Worm (Caenorhabditis elegans): ENCODE data around the gene map-1.

The map-1 gene

DNA sequence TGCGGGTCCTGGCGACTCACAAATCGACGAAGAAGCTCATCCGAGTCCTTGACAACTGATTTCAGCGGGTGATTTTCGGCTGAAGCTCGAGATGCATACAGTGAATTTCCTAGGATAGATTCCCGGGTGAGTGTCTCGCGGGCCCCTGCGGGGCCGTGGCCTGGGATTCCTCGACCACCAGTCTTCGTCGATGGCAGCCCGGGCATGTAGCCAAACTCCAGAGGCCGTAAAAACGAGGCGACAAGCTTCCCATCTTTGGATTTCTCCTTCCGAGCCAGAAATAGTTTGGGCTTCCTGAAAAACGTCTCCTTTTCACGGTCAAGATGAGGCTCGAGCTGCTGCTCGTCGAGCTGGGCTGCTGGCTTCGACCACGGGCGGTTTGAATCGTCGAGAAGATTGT lies 1.4 kb upstream of the map-1 start:
- TF ChIP-seq mab-5 (tag; optimal IDR thresholded peaks at IDR 0.05), result no peak
- TF ChIP-seq unc-39 (tag; optimal IDR thresholded peaks at IDR 0.05), result no peak
- TF ChIP-seq sptf-1 (tag; optimal IDR thresholded peaks at IDR 0.05), result no peak
- no peak for TF ChIP-seq M03D4.4 (tag; optimal IDR thresholded peaks at IDR 0.05)
- no peak for TF ChIP-seq tbx-8 (GFP tag; optimal IDR thresholded peaks at IDR 0.05)
- TF ChIP-seq elt-1 (tag; optimal IDR thresholded peaks at IDR 0.05; ENCODE audit: borderline replicate concordance, insufficient read depth), result no peak

DNA sequence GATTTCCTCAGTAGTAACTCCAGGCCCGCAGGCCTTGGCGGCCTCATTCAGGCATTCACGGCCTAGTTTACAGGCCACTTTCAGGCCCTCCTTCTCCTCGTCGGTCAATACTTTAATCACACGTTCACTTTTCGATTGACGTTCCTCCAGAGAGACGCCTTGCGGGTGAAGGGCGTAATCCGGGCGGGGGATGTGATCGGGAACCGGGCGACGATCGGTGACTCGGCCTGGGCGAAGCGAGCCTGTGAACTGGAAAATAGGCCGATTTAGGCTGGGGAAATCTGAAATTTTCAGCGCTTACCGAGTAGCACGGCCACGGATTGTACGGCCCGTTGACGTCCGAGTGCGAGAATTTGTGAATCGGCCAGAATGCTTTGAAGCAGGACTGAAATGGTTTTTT lies 405 bp downstream of the map-1 start:
- no peak for TF ChIP-seq ceh-43 (GFP tag; optimal IDR thresholded peaks at IDR 0.05)
- TF ChIP-seq blmp-1 (tag; optimal IDR thresholded peaks at IDR 0.05), result no peak
- no peak for TF ChIP-seq tbx-8 (GFP tag; optimal IDR thresholded peaks at IDR 0.05)
- TF ChIP-seq M03D4.4 (tag; optimal IDR thresholded peaks at IDR 0.05), result no peak
- TF ChIP-seq unc-39 (tag; optimal IDR thresholded peaks at IDR 0.05), result no peak
- no peak for TF ChIP-seq bed-3 (GFP tag; optimal IDR thresholded peaks at IDR 0.05)
- TF ChIP-seq unc-62 (GFP tag; optimal IDR thresholded peaks at IDR 0.05), result no peak
- TF ChIP-seq ztf-11 (tag; optimal IDR thresholded peaks at IDR 0.05), result no peak
- no peak for TF ChIP-seq lin-32 (GFP tag; optimal IDR thresholded peaks at IDR 0.05)
- TF ChIP-seq mab-5 (tag; optimal IDR thresholded peaks at IDR 0.05), result no peak
- no peak for TF ChIP-seq lsy-2 (tag; optimal IDR thresholded peaks at IDR 0.05)
- TF ChIP-seq nhr-2 (tag; optimal IDR thresholded peaks at IDR 0.05), result no peak
- TF ChIP-seq nhr-237 (tag; optimal IDR thresholded peaks at IDR 0.05), result no peak
- TF ChIP-seq unc-120 (tag; optimal IDR thresholded peaks at IDR 0.05; ENCODE audit: poor library complexity, severe bottlenecking), result no peak

DNA sequence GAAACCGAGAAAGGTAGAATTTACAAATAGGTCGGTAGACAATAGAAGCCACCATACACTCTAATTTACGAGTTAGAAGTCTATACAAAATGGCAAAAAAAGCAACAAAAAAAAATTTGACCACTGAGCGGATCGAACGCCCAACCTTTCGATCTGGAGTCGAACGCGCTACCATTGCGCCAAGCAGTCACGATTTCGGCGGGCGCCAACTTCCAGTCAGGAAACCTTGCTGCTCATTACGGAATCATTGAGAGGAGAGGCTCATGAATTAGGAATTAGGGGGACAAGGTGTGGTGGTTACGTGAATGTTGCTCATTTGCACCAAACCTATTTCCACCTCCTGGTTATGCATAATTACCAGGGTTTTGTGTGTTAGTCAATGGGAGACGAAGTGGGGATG lies 4.9 kb downstream of the map-1 start:
- TF ChIP-seq ceh-43 (GFP tag; optimal IDR thresholded peaks at IDR 0.05) (no peak), cnd-1 (tag; optimal IDR thresholded peaks at IDR 0.05) (no peak), unc-39 (tag; optimal IDR thresholded peaks at IDR 0.05) (no peak)

DNA sequence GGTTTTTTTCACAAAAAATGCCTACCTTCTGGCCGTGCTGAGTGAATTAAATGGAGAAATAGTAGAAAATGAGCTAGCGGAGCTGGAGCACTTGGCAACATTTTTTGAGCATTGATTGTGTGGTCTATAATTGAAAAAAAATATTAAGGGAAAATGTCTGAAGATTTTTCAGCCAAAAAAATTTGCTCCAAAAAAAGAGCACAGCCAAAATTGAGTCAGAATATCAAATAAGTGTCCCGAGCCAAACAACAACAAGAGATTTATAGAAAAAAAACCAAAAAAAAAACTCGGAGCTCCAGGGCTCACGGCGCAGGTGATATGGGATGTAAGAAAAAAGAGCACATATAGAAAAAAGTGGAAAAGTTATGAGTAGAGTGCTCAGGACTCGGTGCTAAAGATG lies 18.1 kb downstream of the map-1 start, which contains the start of gene fmil-1:
fmil-1 (minus strand) TSS at position 101 of the 400 bp plus-strand sequence.
- no peak for TF ChIP-seq unc-39 (tag; optimal IDR thresholded peaks at IDR 0.05)
- no peak for TF ChIP-seq ceh-43 (GFP tag; optimal IDR thresholded peaks at IDR 0.05)
- TF ChIP-seq sem-2 (GFP tag; optimal IDR thresholded peaks at IDR 0.05), result no peak
- TF ChIP-seq blmp-1 (tag; optimal IDR thresholded peaks at IDR 0.05), result no peak
- no peak for TF ChIP-seq unc-62 (GFP tag; optimal IDR thresholded peaks at IDR 0.05)
- TF ChIP-seq nhr-2 (tag; optimal IDR thresholded peaks at IDR 0.05), result no peak
- TF ChIP-seq mep-1 (tag; optimal IDR thresholded peaks at IDR 0.05), result no peak
- no peak for TF ChIP-seq bed-3 (GFP tag; optimal IDR thresholded peaks at IDR 0.05)
- no peak for TF ChIP-seq nhr-237 (tag; optimal IDR thresholded peaks at IDR 0.05)
- TF ChIP-seq mls-2 (tag; optimal IDR thresholded peaks at IDR 0.05), result no peak
- no peak for TF ChIP-seq elt-3 (tag; optimal IDR thresholded peaks at IDR 0.05)
- TF ChIP-seq nhr-12 (tag; optimal IDR thresholded peaks at IDR 0.05), result no peak
- TF ChIP-seq lin-32 (GFP tag; optimal IDR thresholded peaks at IDR 0.05), result no peak
- TF ChIP-seq zip-8 (tag; optimal IDR thresholded peaks at IDR 0.05), result no peak
- no peak for TF ChIP-seq ceh-83 (GFP tag; optimal IDR thresholded peaks at IDR 0.05)
- no peak for TF ChIP-seq elt-1 (tag; optimal IDR thresholded peaks at IDR 0.05; ENCODE audit: borderline replicate concordance, insufficient read depth)
- no peak for TF ChIP-seq mab-5 (tag; optimal IDR thresholded peaks at IDR 0.05)
- no peak for TF ChIP-seq ham-2 (GFP tag; optimal IDR thresholded peaks at IDR 0.05)
- no peak for TF ChIP-seq lsy-2 (tag; optimal IDR thresholded peaks at IDR 0.05)
- TF ChIP-seq tbx-8 (GFP tag; optimal IDR thresholded peaks at IDR 0.05), result no peak

DNA sequence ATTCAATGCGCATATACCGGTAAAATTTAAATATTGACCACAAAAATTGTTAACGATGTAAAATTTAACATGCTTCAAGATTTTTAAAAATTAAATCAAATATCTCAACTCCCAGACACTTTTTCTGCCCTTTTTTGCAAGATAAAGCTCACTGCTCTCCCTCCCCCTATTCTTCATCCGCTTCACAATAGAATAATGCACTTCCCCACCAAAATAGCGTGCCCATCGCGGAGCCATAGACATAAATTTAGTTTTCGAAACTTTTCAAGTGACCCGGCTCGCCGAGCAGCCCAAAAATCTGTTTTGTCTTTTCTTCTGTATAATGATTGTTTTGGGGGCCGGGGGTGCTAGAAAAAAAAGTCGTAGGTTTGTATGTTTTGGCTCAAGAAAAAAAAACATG lies 18.9 kb downstream of the map-1 start:
- TF ChIP-seq sptf-1 (tag; optimal IDR thresholded peaks at IDR 0.05), result no peak
- TF ChIP-seq ces-1 (GFP tag; optimal IDR thresholded peaks at IDR 0.05), result peak; percentile 86

DNA sequence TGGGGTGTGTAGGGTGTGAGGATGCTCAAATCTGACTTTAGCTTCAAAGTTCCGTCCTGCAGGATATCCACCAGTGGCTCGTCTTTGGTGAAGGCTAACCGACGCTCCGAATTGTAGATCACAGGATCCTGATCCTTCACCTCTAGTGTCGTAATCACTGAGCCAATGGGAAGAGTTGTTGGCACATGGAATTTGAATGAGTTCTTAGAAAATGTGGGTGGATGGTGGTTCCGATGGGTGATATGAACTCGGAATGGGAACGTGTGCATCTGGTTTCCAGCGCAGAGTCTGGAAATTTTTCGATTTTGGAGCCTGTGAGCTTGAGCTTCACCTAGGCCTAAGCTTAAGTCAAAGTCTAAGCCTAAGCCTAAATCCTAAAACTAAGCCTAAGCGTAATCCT lies 20.1 kb downstream of the map-1 start:
- TF ChIP-seq unc-39 (tag; optimal IDR thresholded peaks at IDR 0.05) (no peak), ceh-39 (tag; optimal IDR thresholded peaks at IDR 0.05) (no peak), ces-1 (GFP tag; optimal IDR thresholded peaks at IDR 0.05) (no peak), pha-4 (tag; optimal IDR thresholded peaks at IDR 0.05) (no peak), mab-5 (tag; optimal IDR thresholded peaks at IDR 0.05) (no peak), unc-120 (tag; optimal IDR thresholded peaks at IDR 0.05; ENCODE audit: poor library complexity, severe bottlenecking) (no peak), sptf-1 (tag; optimal IDR thresholded peaks at IDR 0.05) (no peak), ham-2 (GFP tag; optimal IDR thresholded peaks at IDR 0.05) (no peak), mls-2 (tag; optimal IDR thresholded peaks at IDR 0.05) (no peak), nhr-28 (tag; optimal IDR thresholded peaks at IDR 0.05) (no peak), zip-8 (tag; optimal IDR thresholded peaks at IDR 0.05) (no peak)
